Fruit fly (Drosophila melanogaster) whole organism, adult: ENCODE results near the gene CG31523.
A peak's percentile ranks its signal among the peaks of the same experiment; 100 is the strongest.

Experiments
- CG14711 ChIP-seq: fragments of 200-800 bp; sonication (Bioruptor generic); optimal IDR thresholded peaks from 2 replicates; lab custom pipeline; 2018; ENCODE audit warnings: missing biosample characterization, mild to moderate bottlenecking, missing genetic modification characterization, moderate library complexity
- CG7045 ChIP-seq: fragments of 200-800 bp; sonication (Bioruptor generic); optimal IDR thresholded peaks from 2 replicates; lab custom pipeline; 2017; ENCODE audit warnings: missing biosample characterization, mild to moderate bottlenecking, missing genetic modification characterization
- Mnt ChIP-seq: fragments of 200-800 bp; sonication (Bioruptor generic); optimal IDR thresholded peaks from 2 replicates; lab custom pipeline; 2016; ENCODE audit warnings: missing biosample characterization, mild to moderate bottlenecking, missing genetic modification characterization
- bab1 ChIP-seq: fragments of 200-800 bp; sonication (Bioruptor generic); optimal IDR thresholded peaks from 3 replicates; lab custom pipeline; 2019; ENCODE audit warnings: missing biosample characterization, mild to moderate bottlenecking, missing genetic modification characterization, moderate library complexity

- TF ChIP-seq bab1 (GFP tag; lab: Kevin White, UChicago): peak; percentile 84
- TF ChIP-seq CG7045 (GFP tag; lab: Kevin White, UChicago): peak; percentile 65
- TF ChIP-seq Mnt: peak; percentile 84
- peak; percentile 79 for TF ChIP-seq CG14711
Observed at dm6 chr3R:4478220-4479037, 578 bp downstream of the CG31523 start.
